Worm (Caenorhabditis elegans) whole organism, L3 larva: Measurements from ENCODE around the gene tebp-1.

Experiments
- R02D3.7 ChIP-seq: fragments of 150-350 bp; optimal IDR thresholded peaks from 2 replicates; lab custom pipeline; 2014; ENCODE audit warnings: missing biosample characterization, missing genetic modification characterization
- ZK546.5 ChIP-seq: sonication (generic microtip); optimal IDR thresholded peaks from 2 replicates; lab custom pipeline; 2017; ENCODE audit warnings: missing biosample characterization, missing genetic modification characterization
- aly-2 ChIP-seq: fragments of 150-350 bp; optimal IDR thresholded peaks from 2 replicates; lab custom pipeline; 2014; ENCODE audit warnings: missing biosample characterization, missing genetic modification characterization
- ama-1 ChIP-seq: fragments of 150-350 bp; optimal IDR thresholded peaks from 2 replicates; lab custom pipeline; 2018
- ceh-16 ChIP-seq: sonication (generic microtip); optimal IDR thresholded peaks from 2 replicates; lab custom pipeline; 2017; ENCODE audit warnings: missing biosample characterization, missing genetic modification characterization
- ceh-28 ChIP-seq: fragments of 150-350 bp; optimal IDR thresholded peaks from 2 replicates; lab custom pipeline; 2014; ENCODE audit warnings: missing biosample characterization, missing genetic modification reagents, missing genetic modification characterization
- ceh-82 ChIP-seq: fragments of 150-350 bp; optimal IDR thresholded peaks from 2 replicates; lab custom pipeline; 2014; ENCODE audit warnings: missing biosample characterization, missing genetic modification characterization
- daf-12 ChIP-seq: fragments of 150-350 bp; optimal IDR thresholded peaks from 2 replicates; lab custom pipeline; 2014; ENCODE audit warnings: missing biosample characterization, missing genetic modification reagents, missing genetic modification characterization
- egl-27 ChIP-seq: sonication (generic microtip); optimal IDR thresholded peaks from 4 replicates; lab custom pipeline; 2017; ENCODE audit warnings: missing biosample characterization, missing genetic modification reagents, missing genetic modification characterization
- egl-5 ChIP-seq: fragments of 150-350 bp; optimal IDR thresholded peaks from 2 replicates; lab custom pipeline; 2017; ENCODE audit warnings: missing biosample characterization, missing genetic modification reagents, missing genetic modification characterization, inconsistent platforms
- elt-1 ChIP-seq: fragments of 150-350 bp; optimal IDR thresholded peaks from 2 replicates; lab custom pipeline; 2014; ENCODE audit warnings: missing biosample characterization, missing genetic modification characterization
- elt-2 ChIP-seq: sonication (generic microtip); optimal IDR thresholded peaks from 2 replicates; lab custom pipeline; 2016; ENCODE audit warnings: missing genetic modification reagents, mild to moderate bottlenecking, missing genetic modification characterization, missing compliant biosample characterization
- elt-3 ChIP-seq, 3 experiments: fragments of 150-350 bp in 1 of 3; sonication (generic microtip) in 2 of 3; optimal IDR thresholded peaks; 2 replicates in 2 of 3; 4 replicates in 1 of 3; lab custom pipeline; 2014 to 2017; ENCODE audit warnings: missing biosample characterization in 3 of 3, missing genetic modification characterization in 3 of 3
- eor-1 ChIP-seq, 2 experiments: fragments of 150-350 bp; optimal IDR thresholded peaks; 2 replicates each; lab custom pipeline; 2014 to 2018; ENCODE audit warnings: missing biosample characterization in 2 of 2, missing genetic modification characterization in 2 of 2
- fkh-10 ChIP-seq: sonication (generic microtip); optimal IDR thresholded peaks from 2 replicates; lab custom pipeline; 2017; ENCODE audit warnings: missing biosample characterization, missing genetic modification reagents, missing genetic modification characterization
- fos-1 ChIP-seq: fragments of 150-350 bp; optimal IDR thresholded peaks from 2 replicates; lab custom pipeline; 2014; ENCODE audit warnings: missing biosample characterization, missing genetic modification characterization
- hmg-11 ChIP-seq: sonication (generic microtip); optimal IDR thresholded peaks from 2 replicates; lab custom pipeline; 2016; ENCODE audit warnings: missing genetic modification characterization, missing compliant biosample characterization
- jun-1 ChIP-seq: fragments of 150-350 bp; optimal IDR thresholded peaks from 2 replicates; lab custom pipeline; 2014; ENCODE audit warnings: missing biosample characterization, missing genetic modification reagents, missing genetic modification characterization
- lin-15B ChIP-seq: fragments of 150-350 bp; optimal IDR thresholded peaks from 2 replicates; lab custom pipeline; 2014; ENCODE audit warnings: missing biosample characterization, missing genetic modification characterization
- lin-39 ChIP-seq: fragments of 150-350 bp; optimal IDR thresholded peaks from 2 replicates; lab custom pipeline; 2018; ENCODE audit warnings: missing biosample characterization, missing genetic modification reagents, missing genetic modification characterization
- lsy-12 ChIP-seq: sonication (generic microtip); optimal IDR thresholded peaks from 2 replicates; lab custom pipeline; 2016; ENCODE audit warnings: mild to moderate bottlenecking, missing genetic modification characterization, missing compliant biosample characterization
- mdl-1 ChIP-seq: fragments of 150-350 bp; optimal IDR thresholded peaks from 2 replicates; lab custom pipeline; 2014; ENCODE audit warnings: missing biosample characterization, missing genetic modification characterization
- mml-1 ChIP-seq: fragments of 150-350 bp; sonication (generic microtip); optimal IDR thresholded peaks from 3 replicates; lab custom pipeline; 2014; ENCODE audit warnings: missing biosample characterization, missing genetic modification characterization
- nhr-11 ChIP-seq: fragments of 150-350 bp; optimal IDR thresholded peaks from 2 replicates; lab custom pipeline; 2014; ENCODE audit warnings: missing biosample characterization, missing genetic modification characterization
- nhr-12 ChIP-seq: fragments of 150-350 bp; optimal IDR thresholded peaks from 2 replicates; lab custom pipeline; 2014; ENCODE audit warnings: missing biosample characterization, missing genetic modification characterization
- nhr-23 ChIP-seq: fragments of 150-350 bp; optimal IDR thresholded peaks from 2 replicates; lab custom pipeline; 2014; ENCODE audit warnings: missing biosample characterization, missing genetic modification reagents, missing genetic modification characterization
- nhr-25 ChIP-seq: sonication (generic microtip); optimal IDR thresholded peaks from 2 replicates; lab custom pipeline; 2017; ENCODE audit warnings: missing biosample characterization, missing genetic modification characterization
- nhr-28 ChIP-seq: fragments of 150-350 bp; optimal IDR thresholded peaks from 2 replicates; lab custom pipeline; 2014; ENCODE audit warnings: missing biosample characterization, missing genetic modification characterization
- nhr-43 ChIP-seq: sonication (generic microtip); optimal IDR thresholded peaks from 2 replicates; lab custom pipeline; 2016; ENCODE audit warnings: mild to moderate bottlenecking, missing genetic modification characterization, missing compliant biosample characterization; ENCODE audit not compliant: poor library complexity, severe bottlenecking
- nhr-67 ChIP-seq: fragments of 150-350 bp; optimal IDR thresholded peaks from 2 replicates; lab custom pipeline; 2014; ENCODE audit warnings: missing biosample characterization, missing genetic modification characterization
- nhr-77 ChIP-seq: fragments of 150-350 bp; optimal IDR thresholded peaks from 2 replicates; lab custom pipeline; 2014; ENCODE audit warnings: missing biosample characterization, missing genetic modification characterization
- pha-4 ChIP-seq: fragments of 150-350 bp; optimal IDR thresholded peaks from 2 replicates; lab custom pipeline; 2014; ENCODE audit warnings: missing biosample characterization, missing genetic modification reagents, missing genetic modification characterization
- pqm-1 ChIP-seq: fragments of 150-350 bp; optimal IDR thresholded peaks from 2 replicates; lab custom pipeline; 2017; ENCODE audit warnings: missing biosample characterization, missing genetic modification characterization, inconsistent platforms
- sea-2 ChIP-seq: fragments of 150-350 bp; sonication (generic microtip); optimal IDR thresholded peaks from 4 replicates; lab custom pipeline; 2014; ENCODE audit warnings: missing biosample characterization, missing genetic modification reagents, missing genetic modification characterization
- skn-1 ChIP-seq: fragments of 150-350 bp; optimal IDR thresholded peaks from 2 replicates; lab custom pipeline; 2014; ENCODE audit warnings: missing biosample characterization, missing genetic modification characterization
- snpc-4 ChIP-seq: fragments of 150-350 bp; optimal IDR thresholded peaks from 2 replicates; lab custom pipeline; 2014; ENCODE audit warnings: missing biosample characterization, missing genetic modification characterization
- tbx-2 ChIP-seq: sonication (generic microtip); optimal IDR thresholded peaks from 2 replicates; lab custom pipeline; 2016; ENCODE audit warnings: mild to moderate bottlenecking, missing genetic modification characterization, missing compliant biosample characterization
- unc-62 ChIP-seq: fragments of 150-350 bp; sonication (generic microtip); optimal IDR thresholded peaks from 4 replicates; lab custom pipeline; 2014; ENCODE audit warnings: missing biosample characterization, missing genetic modification reagents, missing genetic modification characterization
- zag-1 ChIP-seq: fragments of 150-350 bp; optimal IDR thresholded peaks from 2 replicates; lab custom pipeline; 2014; ENCODE audit warnings: missing biosample characterization, missing genetic modification characterization
- ztf-11 ChIP-seq: fragments of 150-350 bp; optimal IDR thresholded peaks from 2 replicates; lab custom pipeline; 2014; ENCODE audit warnings: missing biosample characterization, missing genetic modification characterization
- ztf-4 ChIP-seq: fragments of 150-350 bp; optimal IDR thresholded peaks from 2 replicates; lab custom pipeline; 2014; ENCODE audit warnings: missing biosample characterization, missing genetic modification characterization

tebp-1 gene

DNA sequence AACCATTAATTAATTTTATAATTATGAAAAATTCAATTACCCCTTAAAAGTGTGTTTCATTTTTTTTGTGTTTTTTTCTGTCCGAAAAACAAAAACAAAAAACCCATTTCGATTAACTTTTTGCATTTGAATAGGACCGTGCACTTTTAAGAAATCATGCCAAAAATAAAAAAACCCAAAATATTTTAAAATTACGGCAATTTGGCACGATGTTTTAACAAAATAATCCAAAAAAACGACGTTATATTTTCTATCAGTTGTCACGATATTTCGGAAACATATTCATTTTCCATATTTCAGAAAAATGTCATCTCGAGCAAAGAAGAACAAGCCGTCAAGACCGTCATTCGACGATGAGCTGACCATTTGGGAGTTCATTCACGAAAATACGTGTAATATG lies at the start of gene tebp-1:
Gene tebp-1 (plus strand): TSS at position 301 of the 400 bp plus-strand sequence.
- TF ChIP-seq nhr-11 (no peak), nhr-12 (tag; lab: Kevin White, UChicago) (no peak), mdl-1 (no peak), ama-1 (lab: Kevin White, UChicago) (no peak), nhr-25 (tag; lab: Kevin White, UChicago) (no peak), unc-62 (GFP tag; lab: Kevin White, UChicago) (no peak), skn-1 (tag; lab: Kevin White, UChicago) (no peak), fos-1 (tag; lab: Kevin White, UChicago) (no peak), hmg-11 (no peak), ztf-11 (tag; lab: Kevin White, UChicago) (no peak), zag-1 (tag; lab: Kevin White, UChicago) (no peak), lsy-12 (tag; lab: Kevin White, UChicago) (no peak), daf-12 (no peak), nhr-23 (tag; lab: Kevin White, UChicago) (no peak), elt-2 (tag; lab: Kevin White, UChicago) (no peak), nhr-43 (tag; lab: Kevin White, UChicago) (no peak), ceh-82 (tag; lab: Kevin White, UChicago) (no peak), ZK546.5 (tag; lab: Kevin White, UChicago) (no peak), lin-39 (tag; lab: Kevin White, UChicago) (no peak)
- TF ChIP-seq, all 47 proteins: peak for 0

DNA sequence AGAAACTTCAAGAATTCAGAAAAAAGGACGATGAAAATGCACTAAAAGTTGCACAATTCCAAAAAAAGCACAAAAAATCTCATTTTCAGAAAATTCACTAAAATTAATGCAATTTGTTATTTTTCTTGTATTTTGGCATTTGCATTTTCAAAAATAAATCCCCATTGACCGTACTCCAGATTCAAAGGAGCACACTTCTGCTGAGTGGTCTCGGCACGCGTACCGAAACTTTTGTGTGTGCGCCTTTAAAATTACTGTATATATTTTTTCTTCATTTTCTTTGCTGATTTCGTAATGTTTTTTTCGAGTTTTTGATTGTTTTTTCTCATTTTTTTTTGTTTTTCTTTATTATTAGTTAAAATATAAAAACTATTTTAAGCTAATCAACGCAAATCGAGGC lies 49.6 kb upstream of the tebp-1 start:
- TF ChIP-seq ceh-16 (tag; lab: Kevin White, UChicago) (no peak), egl-5 (tag; lab: Kevin White, UChicago) (no peak), mml-1 (no peak), mdl-1 (no peak), lin-39 (tag; lab: Kevin White, UChicago) (no peak), hmg-11 (no peak), pha-4 (tag; lab: Kevin White, UChicago) (no peak), eor-1 (tag; optimal IDR thresholded peaks at IDR 0.05; lab: Kevin White, UChicago) (no peak), nhr-77 (tag; lab: Kevin White, UChicago) (no peak), ama-1 (lab: Kevin White, UChicago) (no peak)

DNA sequence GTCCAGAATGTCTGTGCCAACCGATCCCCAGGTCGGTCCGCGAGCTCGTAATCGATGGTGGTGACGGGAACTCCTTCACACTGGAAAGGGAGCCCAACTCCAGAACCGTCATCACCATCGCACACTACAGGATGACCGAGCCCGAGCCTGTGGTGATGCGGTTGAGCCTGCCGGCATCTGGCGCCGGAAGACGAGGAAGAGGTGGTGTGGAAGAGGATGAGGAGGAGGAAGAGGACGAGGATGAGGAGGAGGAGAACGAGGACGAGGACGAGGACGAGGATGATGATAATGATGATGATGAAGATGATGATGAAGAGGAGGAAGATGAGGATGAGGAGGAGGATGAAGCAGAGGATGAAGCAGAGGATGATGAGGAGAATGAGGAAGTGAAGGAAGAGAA lies 43.8 kb upstream of the tebp-1 start, which contains the start of gene Y54G11A.14:
Gene Y54G11A.14 (plus strand): TSS at position 132 of the 400 bp plus-strand sequence.
- TF ChIP-seq elt-3 (tag; optimal IDR thresholded peaks at IDR 0.05; lab: Kevin White, UChicago): no peak
- no peak for TF ChIP-seq ama-1 (lab: Kevin White, UChicago)
- TF ChIP-seq pha-4 (tag; lab: Kevin White, UChicago): no peak
- no peak for TF ChIP-seq skn-1 (tag; lab: Kevin White, UChicago)
- TF ChIP-seq lin-15B: no peak
- no peak for TF ChIP-seq ceh-82 (tag; lab: Kevin White, UChicago)
- TF ChIP-seq nhr-11: no peak
- no peak for TF ChIP-seq elt-1 (tag; lab: Kevin White, UChicago)
- no peak for TF ChIP-seq ceh-28 (tag; lab: Kevin White, UChicago)
- TF ChIP-seq nhr-28 (tag; lab: Kevin White, UChicago): no peak
- no peak for TF ChIP-seq ztf-11 (tag; lab: Kevin White, UChicago)
- no peak for TF ChIP-seq zag-1 (tag; lab: Kevin White, UChicago)
- TF ChIP-seq nhr-67 (tag; lab: Kevin White, UChicago): no peak
- TF ChIP-seq unc-62 (GFP tag; lab: Kevin White, UChicago): no peak
- no peak for TF ChIP-seq fkh-10
- TF ChIP-seq nhr-23 (tag; lab: Kevin White, UChicago): no peak
- TF ChIP-seq jun-1: no peak
- no peak for TF ChIP-seq fos-1 (tag; lab: Kevin White, UChicago)
- no peak for TF ChIP-seq ztf-4 (tag; lab: Kevin White, UChicago)
- TF ChIP-seq, all 47 proteins: peak for 0

- no peak for TF ChIP-seq nhr-28 (tag; lab: Kevin White, UChicago)
- no peak for TF ChIP-seq egl-27 (tag; lab: Kevin White, UChicago)
- no peak for TF ChIP-seq elt-2 (tag; lab: Kevin White, UChicago)
- no peak for TF ChIP-seq tbx-2
- TF ChIP-seq R02D3.7 (tag; lab: Kevin White, UChicago): no peak
- TF ChIP-seq pqm-1 (tag; lab: Kevin White, UChicago): no peak
- no peak for TF ChIP-seq hmg-11
- TF ChIP-seq aly-2 (tag; lab: Kevin White, UChicago): no peak
- TF ChIP-seq ZK546.5 (tag; lab: Kevin White, UChicago): no peak
- TF ChIP-seq nhr-43 (tag; lab: Kevin White, UChicago): no peak
- TF ChIP-seq nhr-23 (tag; lab: Kevin White, UChicago): no peak
- no peak for TF ChIP-seq sea-2 (GFP tag; lab: Kevin White, UChicago)
- TF ChIP-seq ama-1 (lab: Kevin White, UChicago): no peak
- TF ChIP-seq snpc-4 (tag; lab: Kevin White, UChicago): no peak
- TF ChIP-seq nhr-12 (tag; lab: Kevin White, UChicago): no peak
- TF ChIP-seq, all 47 proteins: peak for 0
Measured at ce11 chrII:14319227-14319626, 42.6 kb upstream of the tebp-1 start.
